Fruit fly (Drosophila melanogaster) whole organism, embryonic: ENCODE data around the gene RpL8.

Experiments used
- Atf-2 ChIP-seq: fragments of 200-800 bp; sonication (Bioruptor generic); optimal IDR thresholded peaks from 2 replicates; lab custom pipeline; 2016; ENCODE audit warnings: missing biosample characterization, missing genetic modification characterization
- Atf3 ChIP-seq: fragments of 200-800 bp; sonication (Bioruptor generic); optimal IDR thresholded peaks from 3 replicates; lab custom pipeline; 2016; ENCODE audit warnings: missing biosample characterization, missing genetic modification characterization
- Bgb ChIP-seq: fragments of 200-800 bp; sonication (Bioruptor generic); IDR thresholded peaks from 2 replicates; pipeline ENCODE4 v1.3.6; 2022; ENCODE audit warnings: missing biosample characterization, missing genetic modification characterization; ENCODE audit not compliant: partially characterized antibody
- C15 ChIP-seq: fragments of 200-800 bp; sonication (Bioruptor generic); IDR thresholded peaks from 3 replicates; pipeline ENCODE4 v1.3.6; 2022; ENCODE audit warnings: missing biosample characterization, missing genetic modification characterization
- CG1024 ChIP-seq: fragments of 200-800 bp; sonication (Bioruptor generic); IDR thresholded peaks from 2 replicates; pipeline ENCODE4 v1.3.6; 2022; ENCODE audit warnings: missing biosample characterization, missing genetic modification characterization
- CG11398 ChIP-seq: fragments of 200-800 bp; sonication (Bioruptor generic); optimal IDR thresholded peaks from 2 replicates; lab custom pipeline; 2016; ENCODE audit warnings: missing biosample characterization, missing genetic modification characterization
- CG11695 ChIP-seq: fragments of 200-800 bp; sonication (Bioruptor generic); IDR thresholded peaks from 3 replicates; pipeline ENCODE4 v1.3.6; 2022; ENCODE audit warnings: missing biosample characterization, missing genetic modification characterization
- CG12071 ChIP-seq: fragments of 200-800 bp; sonication (Bioruptor generic); optimal IDR thresholded peaks from 3 replicates; lab custom pipeline; 2018; ENCODE audit warnings: missing biosample characterization, mild to moderate bottlenecking, missing genetic modification characterization
- CG13624 ChIP-seq: fragments of 200-800 bp; sonication (Bioruptor generic); optimal IDR thresholded peaks from 2 replicates; lab custom pipeline; 2016; ENCODE audit warnings: missing biosample characterization, missing genetic modification characterization
- CG15601 ChIP-seq: fragments of 200-800 bp; sonication (Bioruptor generic); optimal IDR thresholded peaks from 3 replicates; lab custom pipeline; 2019; ENCODE audit warnings: missing biosample characterization, mild to moderate bottlenecking, missing genetic modification characterization, moderate library complexity
- CG1603 ChIP-seq: fragments of 200-800 bp; sonication (Bioruptor generic); optimal IDR thresholded peaks from 2 replicates; lab custom pipeline; 2019; ENCODE audit warnings: missing biosample characterization, mild to moderate bottlenecking, missing genetic modification characterization, moderate library complexity
- CG17568 ChIP-seq: fragments of 200-800 bp; sonication (Bioruptor generic); optimal IDR thresholded peaks from 2 replicates; lab custom pipeline; 2018; ENCODE audit warnings: missing biosample characterization, mild to moderate bottlenecking, missing genetic modification characterization, moderate library complexity
- CG18764 ChIP-seq: fragments of 200-800 bp; sonication (Bioruptor generic); optimal IDR thresholded peaks from 3 replicates; lab custom pipeline; 2016; ENCODE audit warnings: missing biosample characterization, missing genetic modification characterization
- CG2120 ChIP-seq: fragments of 200-800 bp; sonication (Bioruptor generic); optimal IDR thresholded peaks from 3 replicates; lab custom pipeline; 2016; ENCODE audit warnings: missing biosample characterization, missing genetic modification characterization
- CG31224 ChIP-seq: fragments of 200-800 bp; sonication (Bioruptor generic); IDR thresholded peaks from 2 replicates; pipeline ENCODE4 v1.3.6; 2022; ENCODE audit warnings: missing biosample characterization, missing genetic modification characterization
- CG32532 ChIP-seq: fragments of 200-800 bp; sonication (Bioruptor generic); IDR thresholded peaks from 2 replicates; pipeline ENCODE4 v1.3.6; 2022; ENCODE audit warnings: missing biosample characterization, missing genetic modification characterization
- CG3838 ChIP-seq: fragments of 200-800 bp; sonication (Bioruptor generic); optimal IDR thresholded peaks from 3 replicates; lab custom pipeline; 2016; ENCODE audit warnings: missing biosample characterization, missing genetic modification characterization
- CG4328 ChIP-seq: fragments of 200-800 bp; sonication (Bioruptor generic); optimal IDR thresholded peaks from 3 replicates; lab custom pipeline; 2017; ENCODE audit warnings: missing biosample characterization, missing genetic modification reagents, missing genetic modification characterization
- CG43689 ChIP-seq: fragments of 200-800 bp; sonication (Bioruptor generic); IDR thresholded peaks from 2 replicates; pipeline ENCODE4 v1.3.6; 2022; ENCODE audit warnings: missing biosample characterization, missing genetic modification characterization
- CG4617 ChIP-seq: fragments of 200-800 bp; sonication (Bioruptor generic); optimal IDR thresholded peaks from 3 replicates; lab custom pipeline; 2016; ENCODE audit warnings: missing biosample characterization, missing genetic modification characterization, borderline replicate concordance
- CG5180 ChIP-seq: fragments of 200-800 bp; sonication (Bioruptor generic); optimal IDR thresholded peaks from 3 replicates; lab custom pipeline; 2017; ENCODE audit warnings: missing biosample characterization, missing genetic modification characterization, mild to moderate bottlenecking, moderate library complexity, missing genetic modification reagents
- CG6813 ChIP-seq: fragments of 200-800 bp; sonication (Bioruptor generic); optimal IDR thresholded peaks from 2 replicates; lab custom pipeline; 2017; ENCODE audit warnings: missing biosample characterization, missing genetic modification characterization, mild to moderate bottlenecking, moderate library complexity, missing genetic modification reagents
- CG7271 ChIP-seq: fragments of 200-800 bp; sonication (Bioruptor generic); optimal IDR thresholded peaks from 2 replicates; lab custom pipeline; 2018; ENCODE audit warnings: missing biosample characterization, mild to moderate bottlenecking, missing genetic modification characterization, moderate library complexity
- CG9797 ChIP-seq: fragments of 200-800 bp; sonication (Bioruptor generic); optimal IDR thresholded peaks from 3 replicates; lab custom pipeline; 2018; ENCODE audit warnings: missing biosample characterization, mild to moderate bottlenecking, missing genetic modification characterization
- CTCF ChIP-seq: fragments of 200-800 bp; sonication (Bioruptor generic); optimal IDR thresholded peaks from 2 replicates; lab custom pipeline; 2017; ENCODE audit warnings: missing biosample characterization, mild to moderate bottlenecking, missing genetic modification characterization, moderate library complexity
- Chrac-16 ChIP-seq: fragments of 200-800 bp; sonication (Bioruptor generic); optimal IDR thresholded peaks from 3 replicates; lab custom pipeline; 2016; ENCODE audit warnings: missing biosample characterization, missing genetic modification characterization
- H2.0 ChIP-seq: fragments of 200-800 bp; sonication (Bioruptor generic); IDR thresholded peaks from 2 replicates; pipeline ENCODE4 v1.3.6; 2022; ENCODE audit warnings: missing biosample characterization, missing genetic modification characterization
- HLH4C ChIP-seq: fragments of 200-800 bp; sonication (Bioruptor generic); IDR thresholded peaks from 3 replicates; pipeline ENCODE4 v1.3.6; 2022; ENCODE audit warnings: missing biosample characterization, missing genetic modification characterization; ENCODE audit not compliant: partially characterized antibody
- Lim3 ChIP-seq: fragments of 200-800 bp; sonication (Bioruptor generic); IDR thresholded peaks from 2 replicates; pipeline ENCODE4 v1.3.6; 2022; ENCODE audit warnings: missing biosample characterization, missing genetic modification characterization
- NC2β ChIP-seq: fragments of 200-800 bp; sonication (Bioruptor generic); optimal IDR thresholded peaks from 2 replicates; lab custom pipeline; 2016; ENCODE audit warnings: missing biosample characterization, missing genetic modification characterization
- Oli ChIP-seq: fragments of 200-800 bp; sonication (Bioruptor generic); optimal IDR thresholded peaks from 2 replicates; lab custom pipeline; 2018; ENCODE audit warnings: missing biosample characterization, mild to moderate bottlenecking, missing genetic modification characterization, moderate library complexity
- Ravus ChIP-seq: fragments of 200-800 bp; sonication (Bioruptor generic); IDR thresholded peaks from 2 replicates; pipeline ENCODE4 v1.3.6; 2022; ENCODE audit warnings: missing biosample characterization, missing genetic modification characterization
- Sin3A ChIP-seq: fragments of >200 bp; optimal IDR thresholded peaks from 2 replicates; lab custom pipeline; 2018
- Vsx1 ChIP-seq: fragments of 200-800 bp; sonication (Bioruptor generic); optimal IDR thresholded peaks from 2 replicates; lab custom pipeline; 2017; ENCODE audit warnings: missing biosample characterization, mild to moderate bottlenecking, missing genetic modification characterization, missing genetic modification reagents
- Xbp1 ChIP-seq: fragments of 200-800 bp; sonication (Bioruptor generic); optimal IDR thresholded peaks from 3 replicates; lab custom pipeline; 2016; ENCODE audit warnings: missing biosample characterization, mild to moderate bottlenecking, missing genetic modification characterization
- ab ChIP-seq: fragments of 200-800 bp; sonication (Bioruptor generic); optimal IDR thresholded peaks from 2 replicates; lab custom pipeline; 2016; ENCODE audit warnings: missing biosample characterization, missing genetic modification characterization
- ap ChIP-seq: fragments of 200-800 bp; sonication (Bioruptor generic); IDR thresholded peaks from 2 replicates; pipeline ENCODE4 v1.3.6; 2022; ENCODE audit warnings: missing biosample characterization, missing genetic modification characterization
- bab2 ChIP-seq: fragments of 200-800 bp; sonication (Bioruptor generic); optimal IDR thresholded peaks from 2 replicates; lab custom pipeline; 2016; ENCODE audit warnings: missing biosample characterization, missing genetic modification characterization
- crol ChIP-seq: fragments of 200-800 bp; sonication (Bioruptor generic); IDR thresholded peaks from 2 replicates; pipeline ENCODE4 v1.3.6; 2022; ENCODE audit warnings: missing biosample characterization, missing genetic modification characterization
- danr ChIP-seq: fragments of 200-800 bp; sonication (Bioruptor generic); IDR thresholded peaks from 2 replicates; pipeline ENCODE4 v1.3.6; 2022; ENCODE audit warnings: missing biosample characterization, missing genetic modification characterization
- dimm ChIP-seq: fragments of 200-800 bp; sonication (Bioruptor generic); IDR thresholded peaks from 2 replicates; pipeline ENCODE4 v1.3.6; 2022; ENCODE audit warnings: missing biosample characterization, missing genetic modification characterization
- ind ChIP-seq: fragments of 200-800 bp; sonication (Bioruptor generic); optimal IDR thresholded peaks from 3 replicates; lab custom pipeline; 2016; ENCODE audit warnings: missing biosample characterization, missing genetic modification characterization
- maf-S ChIP-seq: fragments of 200-800 bp; sonication (Bioruptor generic); optimal IDR thresholded peaks from 2 replicates; lab custom pipeline; 2016; ENCODE audit warnings: missing biosample characterization, missing genetic modification characterization
- nerfin-1 ChIP-seq: fragments of 200-800 bp; sonication (Bioruptor generic); optimal IDR thresholded peaks from 3 replicates; lab custom pipeline; 2019; ENCODE audit warnings: missing biosample characterization, mild to moderate bottlenecking, missing genetic modification characterization, moderate library complexity
- pho ChIP-seq: fragments of 200-800 bp; sonication (Bioruptor generic); optimal IDR thresholded peaks from 2 replicates; lab custom pipeline; 2016; ENCODE audit warnings: missing biosample characterization, missing genetic modification characterization
- sd ChIP-seq: fragments of 200-800 bp; sonication (Bioruptor generic); optimal IDR thresholded peaks from 3 replicates; lab custom pipeline; 2018; ENCODE audit warnings: missing biosample characterization, mild to moderate bottlenecking, missing genetic modification characterization, moderate library complexity
- seq ChIP-seq: fragments of 200-800 bp; sonication (Bioruptor generic); IDR thresholded peaks from 2 replicates; pipeline ENCODE4 v1.3.6; 2022; ENCODE audit warnings: missing biosample characterization, missing genetic modification characterization
- trh ChIP-seq: fragments of 200-800 bp; sonication (Bioruptor generic); optimal IDR thresholded peaks from 2 replicates; lab custom pipeline; 2016; ENCODE audit warnings: missing biosample characterization, missing genetic modification characterization
- usp ChIP-seq: fragments of >200 bp; optimal IDR thresholded peaks from 2 replicates; lab custom pipeline; 2017; ENCODE audit warnings: missing biosample characterization, missing genetic modification characterization
- vfl ChIP-seq: fragments of 200-800 bp; sonication (Bioruptor generic); optimal IDR thresholded peaks from 2 replicates; lab custom pipeline; 2016; ENCODE audit warnings: missing biosample characterization, missing genetic modification characterization

RpL8 gene

dm6 chr3L:2634929-2635799 is 47.9 kb downstream of the RpL8 start (continued):
- peak; percentile 75 for TF ChIP-seq CG31224
- TF ChIP-seq NC2β (GFP tag; lab: Kevin White, UChicago): peak; percentile 88
- TF ChIP-seq CG7271 (tag; lab: Kevin White, UChicago): peak; percentile 87
- TF ChIP-seq Ravus (GFP tag; lab: Robert Waterston, UW): no peak
- peak; percentile 71 for TF ChIP-seq H2.0
- no peak for TF ChIP-seq dimm (GFP tag; lab: Robert Waterston, UW)
- peak; percentile 50; the same call in 1 of the 3 replicates for TF ChIP-seq C15 (GFP tag; lab: Robert Waterston, UW)
- peak; percentile 80 for TF ChIP-seq CG5180
- TF ChIP-seq trh (GFP tag; lab: Kevin White, UChicago): peak; percentile 19
- peak; percentile 51 for TF ChIP-seq ind (GFP tag; lab: Kevin White, UChicago)
- TF ChIP-seq CG15601: peak; percentile 73
- peak; percentile 67 for TF ChIP-seq CG11398 (GFP tag; lab: Kevin White, UChicago)
- TF ChIP-seq CG4617: peak; percentile 52
- TF ChIP-seq Chrac-16 (GFP tag; lab: Kevin White, UChicago): peak; percentile 51
- TF ChIP-seq CTCF (GFP tag; lab: Kevin White, UChicago): peak; percentile 64
- peak; percentile 85 for TF ChIP-seq CG12071 (GFP tag; lab: Kevin White, UChicago)
- TF ChIP-seq maf-S: peak; percentile 68
- peak; percentile 39 for TF ChIP-seq sd (tag; lab: Kevin White, UChicago)
- peak; percentile 80 for TF ChIP-seq vfl (GFP tag; lab: Kevin White, UChicago)
- TF ChIP-seq CG4328 (GFP tag; lab: Kevin White, UChicago): peak; percentile 94
- TF ChIP-seq Bgb (GFP tag; lab: Robert Waterston, UW): peak; percentile 86
- peak; percentile 63 for TF ChIP-seq Xbp1
- peak; percentile 54 for TF ChIP-seq Atf-2 (GFP tag; lab: Kevin White, UChicago)
- TF ChIP-seq CG1024 (GFP tag; lab: Robert Waterston, UW): peak; percentile 62
- TF ChIP-seq bab2 (GFP tag; lab: Kevin White, UChicago): peak; percentile 24
- 0 out of 2 replicates have a peak, but pooled peaks have one; percentile 45 for TF ChIP-seq CG43689 (GFP tag; lab: Robert Waterston, UW)
- TF ChIP-seq CG9797 (GFP tag; lab: Kevin White, UChicago): peak; percentile 54
- TF ChIP-seq ap (GFP tag; lab: Robert Waterston, UW): 0 out of 2 replicates have a peak, but pooled peaks have one; percentile 20
- peak; percentile 81 for TF ChIP-seq CG13624
- TF ChIP-seq CG6813 (GFP tag; lab: Kevin White, UChicago): peak; percentile 87
- TF ChIP-seq nerfin-1 (tag; lab: Kevin White, UChicago): peak; percentile 71
- TF ChIP-seq pho (GFP tag; lab: Kevin White, UChicago): peak; percentile 82
- TF ChIP-seq ab: peak; percentile 30
- no peak for TF ChIP-seq usp (GFP tag; lab: Kevin White, UChicago)
- TF ChIP-seq danr (GFP tag; lab: Robert Waterston, UW): peak; percentile 43; the same call in 1 of the 2 replicates
- TF ChIP-seq seq (GFP tag; lab: Robert Waterston, UW): peak; percentile 56; the same call in 1 of the 2 replicates
- TF ChIP-seq CG2120 (GFP tag; lab: Kevin White, UChicago): peak; percentile 71
- TF ChIP-seq CG32532 (GFP tag; lab: Robert Waterston, UW): peak; percentile 85
- no peak for TF ChIP-seq Lim3 (GFP tag; lab: Robert Waterston, UW)
- TF ChIP-seq CG1603 (tag; lab: Kevin White, UChicago): peak; percentile 88
- TF ChIP-seq CG3838 (GFP tag; lab: Kevin White, UChicago): peak; percentile 46
- peak; percentile 61 for TF ChIP-seq CG18764 (GFP tag; lab: Kevin White, UChicago)
- peak; percentile 82 for TF ChIP-seq HLH4C (GFP tag; lab: Robert Waterston, UW)
- peak; percentile 59 for TF ChIP-seq Atf3
- TF ChIP-seq Oli (tag; lab: Kevin White, UChicago): peak; percentile 59
- TF ChIP-seq CG11695: peak; percentile 64
- peak; percentile 77 for TF ChIP-seq Sin3A (lab: Kevin White, UChicago)
- peak; percentile 86 for TF ChIP-seq Vsx1 (GFP tag; lab: Kevin White, UChicago)
- TF ChIP-seq crol (GFP tag; lab: Robert Waterston, UW): peak; percentile 89
- peak; percentile 80 for TF ChIP-seq CG17568 (GFP tag; lab: Kevin White, UChicago)
